Worm (Caenorhabditis elegans): ENCODE measurements around the gene srh-62.

The srh-62 gene

DNA sequence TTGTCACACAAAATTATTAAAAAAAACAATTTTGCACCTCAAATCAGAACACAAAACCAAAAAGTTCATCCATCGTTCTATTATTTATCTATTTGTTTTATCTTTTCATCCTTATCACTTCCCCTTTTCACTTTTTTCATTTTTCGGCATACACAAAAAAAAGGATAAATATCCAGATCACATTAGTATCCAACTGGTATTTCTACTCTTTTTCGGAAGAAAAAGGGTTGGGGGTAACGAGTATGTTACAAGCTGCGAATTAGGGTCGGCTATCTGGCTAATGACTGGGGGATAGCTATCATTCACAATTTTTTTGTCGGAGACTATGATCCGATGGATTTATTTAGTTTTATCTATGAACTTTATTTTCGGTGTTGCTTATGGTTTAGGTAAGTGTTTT is 32.9 kb downstream of the srh-62 start, which contains the start of gene mltn-7:
mltn-7 (plus strand) TSS at position 301 of the 400 bp plus-strand sequence.
- no peak for TF ChIP-seq ceh-2 (tag; optimal IDR thresholded peaks at IDR 0.05)
- TF ChIP-seq ceh-31 (tag; optimal IDR thresholded peaks at IDR 0.05), result no peak
- TF ChIP-seq F13H6.1 (tag; optimal IDR thresholded peaks at IDR 0.05), result no peak
- TF ChIP-seq nhr-11 (tag; optimal IDR thresholded peaks at IDR 0.05), result no peak
- TF ChIP-seq dve-1 (tag; optimal IDR thresholded peaks at IDR 0.05), result no peak
- no peak for TF ChIP-seq elt-4 (tag; optimal IDR thresholded peaks at IDR 0.05)

ce11 chrV:364650-365049 is 38.3 kb downstream of the srh-62 start, which contains the start of gene mltn-6:
Gene mltn-6 (plus strand): TSS chrV:364950.
- TF ChIP-seq ceh-30 (tag; optimal IDR thresholded peaks at IDR 0.05) (no peak), ceh-34 (tag; optimal IDR thresholded peaks at IDR 0.05) (no peak), dve-1 (tag; optimal IDR thresholded peaks at IDR 0.05) (no peak)

DNA sequence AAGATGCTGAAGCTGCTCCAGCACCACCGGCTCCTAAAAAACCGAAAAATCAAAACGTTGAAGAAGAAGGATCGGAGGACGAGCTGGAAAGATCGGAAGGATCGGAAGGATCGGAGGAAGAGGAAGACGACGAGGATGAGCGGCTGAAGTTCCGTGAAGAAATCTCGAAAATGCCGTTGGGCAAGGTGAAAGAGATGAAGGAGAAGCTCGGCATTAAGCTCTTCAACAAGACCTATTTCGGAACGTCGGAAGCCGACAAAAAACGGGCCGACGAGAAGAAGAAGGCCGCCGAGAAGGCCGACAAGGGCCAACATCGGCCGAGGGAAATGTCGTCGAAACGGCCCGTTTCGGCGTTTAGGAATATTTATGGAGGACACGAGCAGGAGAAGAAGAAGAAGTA is 41.6 kb downstream of the srh-62 start:
- TF ChIP-seq hlh-30 (tag; optimal IDR thresholded peaks at IDR 0.05; ENCODE audit: insufficient read depth) (no peak), K02D7.2 (tag; optimal IDR thresholded peaks at IDR 0.05) (no peak), zip-5 (tag; optimal IDR thresholded peaks at IDR 0.05) (no peak), ets-4 (tag; optimal IDR thresholded peaks at IDR 0.05) (no peak), ceh-34 (tag; optimal IDR thresholded peaks at IDR 0.05) (no peak), ceh-9 (tag; optimal IDR thresholded peaks at IDR 0.05) (no peak), fkh-6 (tag; optimal IDR thresholded peaks at IDR 0.05) (no peak), ceh-31 (tag; optimal IDR thresholded peaks at IDR 0.05) (no peak)

DNA sequence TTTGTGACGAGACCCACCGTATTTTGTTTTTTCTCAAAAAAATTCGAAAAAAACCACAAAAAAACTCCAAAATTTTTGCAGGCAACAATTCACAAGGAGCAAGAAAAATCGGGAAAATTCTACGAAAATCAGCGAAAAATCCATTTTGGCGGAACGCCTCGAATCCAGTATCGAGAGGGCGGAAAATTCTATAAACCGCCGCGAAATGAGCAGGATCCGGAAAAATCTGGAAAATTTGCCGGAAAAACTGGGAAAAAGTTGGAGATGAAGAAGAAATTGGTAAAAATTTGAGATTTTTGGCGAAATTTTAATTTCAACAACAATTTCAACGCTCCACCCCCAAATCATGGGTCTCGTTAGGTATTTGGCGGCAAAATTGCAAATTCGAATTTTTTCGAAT is 42.9 kb downstream of the srh-62 start:
- TF ChIP-seq pax-1 (tag; optimal IDR thresholded peaks at IDR 0.05) (no peak), dmd-4 (tag; optimal IDR thresholded peaks at IDR 0.05; ENCODE audit: borderline replicate concordance) (no peak), dve-1 (tag; optimal IDR thresholded peaks at IDR 0.05) (no peak), nhr-11 (tag; optimal IDR thresholded peaks at IDR 0.05) (no peak), tbx-7 (tag; optimal IDR thresholded peaks at IDR 0.05) (no peak), C38D4.7 (GFP tag; optimal IDR thresholded peaks at IDR 0.05) (no peak), ceh-19 (GFP tag; optimal IDR thresholded peaks at IDR 0.05) (no peak), eyg-1 (tag; optimal IDR thresholded peaks at IDR 0.05) (no peak), tbx-2 (tag; optimal IDR thresholded peaks at IDR 0.05) (no peak), pha-2 (tag; optimal IDR thresholded peaks at IDR 0.05) (no peak), ceh-22 (tag; optimal IDR thresholded peaks at IDR 0.05) (no peak)

- TF ChIP-seq ahr-1 (tag; optimal IDR thresholded peaks at IDR 0.05), result no peak
- no peak for TF ChIP-seq ztf-16 (tag; optimal IDR thresholded peaks at IDR 0.05)
- no peak for TF ChIP-seq rnt-1 (tag; optimal IDR thresholded peaks at IDR 0.05)
- TF ChIP-seq ref-2 (tag; optimal IDR thresholded peaks at IDR 0.05), result no peak
These were observed 43.5 kb downstream of the srh-62 start, which contains the start of gene T22H9.1 for ce11 chrV:359466-359865. Gene T22H9.1 (plus strand): TSS chrV:359766.

DNA sequence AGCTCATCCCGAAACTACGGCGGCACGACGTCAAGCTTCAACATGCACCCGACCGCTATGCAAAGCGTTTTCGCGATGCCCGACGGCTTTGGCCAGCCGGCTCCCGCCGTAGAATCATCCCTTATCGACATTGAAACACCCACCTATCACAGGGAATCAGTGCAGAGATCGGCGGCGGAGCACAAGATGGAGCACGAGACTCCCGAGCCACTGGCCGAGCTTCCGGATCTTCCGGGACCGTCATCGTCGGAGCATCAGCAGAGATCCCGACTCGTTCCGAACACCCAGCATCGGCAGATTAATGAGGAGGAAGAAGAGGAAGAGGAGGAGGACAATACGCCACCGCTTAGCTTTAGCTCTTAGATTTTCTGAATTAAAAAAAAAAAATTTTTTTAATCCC is 44.5 kb downstream of the srh-62 start:
- TF ChIP-seq hlh-13 (GFP tag; optimal IDR thresholded peaks at IDR 0.05), result no peak
- no peak for TF ChIP-seq hlh-6 (tag; optimal IDR thresholded peaks at IDR 0.05)
- TF ChIP-seq ttx-3 (tag; optimal IDR thresholded peaks at IDR 0.05), result no peak
- no peak for TF ChIP-seq rnt-1 (tag; optimal IDR thresholded peaks at IDR 0.05)
- TF ChIP-seq nhr-11 (tag; optimal IDR thresholded peaks at IDR 0.05), result no peak
- TF ChIP-seq unc-55 (GFP tag; optimal IDR thresholded peaks at IDR 0.05), result no peak
- no peak for TF ChIP-seq elt-2 (tag; optimal IDR thresholded peaks at IDR 0.05)
- no peak for TF ChIP-seq hlh-8 (tag; optimal IDR thresholded peaks at IDR 0.05)
- no peak for TF ChIP-seq ceh-24 (tag; optimal IDR thresholded peaks at IDR 0.05)
- TF ChIP-seq F13H6.1 (tag; optimal IDR thresholded peaks at IDR 0.05), result no peak
- no peak for TF ChIP-seq pha-4 (tag; optimal IDR thresholded peaks at IDR 0.05)
- no peak for TF ChIP-seq tbx-7 (tag; optimal IDR thresholded peaks at IDR 0.05)

Data from whole organism, late embryonic.